Worm (Caenorhabditis elegans) whole organism, L1 larva: ENCODE data around the gene kin-36.

Experiments used
- C04F5.9 ChIP-seq: sonication (generic microtip); optimal IDR thresholded peaks from 2 replicates; lab custom pipeline; 2016; ENCODE audit warnings: missing genetic modification characterization, missing compliant biosample characterization
- C34B4.2 ChIP-seq: sonication (generic microtip); optimal IDR thresholded peaks from 2 replicates; lab custom pipeline; 2017; ENCODE audit warnings: mild to moderate bottlenecking, missing genetic modification characterization, missing compliant biosample characterization
- aha-1 ChIP-seq: fragments of 150-350 bp; optimal IDR thresholded peaks from 2 replicates; lab custom pipeline; 2014; ENCODE audit warnings: missing biosample characterization, missing genetic modification characterization
- alr-1 ChIP-seq: fragments of 200-800 bp; sonication (Bioruptor generic); optimal IDR thresholded peaks from 2 replicates; lab custom pipeline; 2018; ENCODE audit warnings: borderline replicate concordance, mild to moderate bottlenecking, missing genetic modification characterization, missing compliant biosample characterization
- ama-1 ChIP-seq: fragments of 150-350 bp; optimal IDR thresholded peaks from 2 replicates; lab custom pipeline; 2014
- blmp-1 ChIP-seq: fragments of 150-350 bp; optimal IDR thresholded peaks from 2 replicates; lab custom pipeline; 2014; ENCODE audit warnings: missing biosample characterization, missing genetic modification characterization
- ceh-8 ChIP-seq: fragments of 200-800 bp; sonication (Bioruptor generic); optimal IDR thresholded peaks from 2 replicates; lab custom pipeline; 2018; ENCODE audit warnings: mild to moderate bottlenecking, missing genetic modification characterization, moderate library complexity, missing compliant biosample characterization
- ceh-88 ChIP-seq: fragments of 200-800 bp; sonication (Bioruptor generic); IDR thresholded peaks from 2 replicates; pipeline ENCODE4 v1.3.6; 2022; ENCODE audit warnings: missing genetic modification characterization, missing compliant biosample characterization
- ceh-90 ChIP-seq: sonication (generic microtip); optimal IDR thresholded peaks from 2 replicates; lab custom pipeline; 2016; ENCODE audit warnings: missing genetic modification characterization, missing compliant biosample characterization
- ces-1 ChIP-seq: fragments of 150-350 bp; optimal IDR thresholded peaks from 2 replicates; lab custom pipeline; 2014; ENCODE audit warnings: missing biosample characterization, missing genetic modification reagents, missing genetic modification characterization
- dpl-1 ChIP-seq, 3 experiments: fragments of 150-350 bp in 2 of 3; sonication (generic microtip) in 1 of 3; optimal IDR thresholded peaks; 2 replicates each; lab custom pipeline; 2014 to 2017; ENCODE audit warnings: missing biosample characterization in 3 of 3, missing genetic modification characterization in 3 of 3, missing genetic modification reagents in 3 of 3
- dsc-1 ChIP-seq: sonication (generic microtip); optimal IDR thresholded peaks from 2 replicates; lab custom pipeline; 2016; ENCODE audit warnings: mild to moderate bottlenecking, missing genetic modification characterization, missing compliant biosample characterization
- efl-1 ChIP-seq, 4 experiments: fragments of 150-350 bp; optimal IDR thresholded peaks in 3 of 4; peaks in 1 of 4; 1 replicate in 1 of 4; 2 replicates in 3 of 4; lab custom pipeline; 2014; ENCODE audit warnings: missing biosample characterization in 2 of 4, missing genetic modification characterization in 2 of 4, missing genetic modification reagents in 2 of 4
- egl-13 ChIP-seq: sonication (generic microtip); optimal IDR thresholded peaks from 2 replicates; lab custom pipeline; 2016; ENCODE audit warnings: missing genotype, missing genetic modification reagents, missing genetic modification characterization, missing compliant biosample characterization
- egl-27 ChIP-seq, 2 experiments: fragments of 150-350 bp in 1 of 2; sonication (generic microtip); optimal IDR thresholded peaks; 3 replicates each; lab custom pipeline; 2017 to 2018; ENCODE audit warnings: missing biosample characterization in 2 of 2, missing genetic modification characterization in 2 of 2, missing genetic modification reagents in 2 of 2
- elt-2 ChIP-seq: sonication (generic microtip); optimal IDR thresholded peaks from 2 replicates; lab custom pipeline; 2016; ENCODE audit warnings: missing genetic modification characterization, mild to moderate bottlenecking, inconsistent platforms, missing compliant biosample characterization, missing genetic modification reagents
- ets-5 ChIP-seq: fragments of 200-800 bp; sonication (Bioruptor generic); IDR thresholded peaks from 2 replicates; pipeline ENCODE4 v1.3.6; 2022; ENCODE audit warnings: missing genetic modification characterization, missing compliant biosample characterization
- fkh-4 ChIP-seq: sonication (generic microtip); optimal IDR thresholded peaks from 2 replicates; lab custom pipeline; 2016; ENCODE audit warnings: missing compliant biosample characterization, missing genetic modification characterization, borderline replicate concordance
- fos-1 ChIP-seq: fragments of 150-350 bp; optimal IDR thresholded peaks from 2 replicates; lab custom pipeline; 2014; ENCODE audit warnings: missing biosample characterization, missing genetic modification characterization
- grh-1 ChIP-seq: fragments of 200-800 bp; sonication (Bioruptor generic); IDR thresholded peaks from 2 replicates; pipeline ENCODE4 v1.3.6; 2022; ENCODE audit warnings: missing genetic modification reagents, missing genetic modification characterization, missing compliant biosample characterization
- hlh-17 ChIP-seq: fragments of 200-800 bp; sonication (Bioruptor generic); optimal IDR thresholded peaks from 2 replicates; lab custom pipeline; 2018; ENCODE audit warnings: missing genetic modification characterization, mild to moderate bottlenecking, missing compliant biosample characterization, moderate library complexity, borderline replicate concordance
- hlh-4 ChIP-seq: sonication (generic microtip); optimal IDR thresholded peaks from 2 replicates; lab custom pipeline; 2016; ENCODE audit warnings: mild to moderate bottlenecking, missing genetic modification characterization, missing compliant biosample characterization
- irx-1 ChIP-seq: sonication (generic microtip); optimal IDR thresholded peaks from 2 replicates; lab custom pipeline; 2016; ENCODE audit warnings: missing genetic modification characterization, missing compliant biosample characterization
- isw-1 ChIP-seq: fragments of 200-800 bp; sonication (Bioruptor generic); IDR thresholded peaks from 2 replicates; pipeline ENCODE4 v1.3.6; 2022; ENCODE audit warnings: missing genetic modification characterization, missing compliant biosample characterization
- lin-13 ChIP-seq: fragments of 150-350 bp; optimal IDR thresholded peaks from 2 replicates; lab custom pipeline; 2014; ENCODE audit warnings: missing biosample characterization, missing genetic modification reagents, missing genetic modification characterization
- lin-14 ChIP-seq: fragments of 200-800 bp; sonication (Bioruptor generic); optimal IDR thresholded peaks from 2 replicates; lab custom pipeline; 2018; ENCODE audit warnings: mild to moderate bottlenecking, missing genetic modification characterization, moderate library complexity, missing compliant biosample characterization
- lin-15B ChIP-seq: fragments of 150-350 bp; sonication (generic microtip); optimal IDR thresholded peaks from 3 replicates; lab custom pipeline; 2014; ENCODE audit warnings: missing biosample characterization, missing genetic modification characterization
- lin-39 ChIP-seq: fragments of 150-350 bp; optimal IDR thresholded peaks from 2 replicates; lab custom pipeline; 2014; ENCODE audit warnings: missing biosample characterization, missing genetic modification reagents, missing genetic modification characterization
- lsy-2 ChIP-seq, 2 experiments: fragments of 150-350 bp; optimal IDR thresholded peaks; 2 replicates each; lab custom pipeline; 2014; ENCODE audit warnings: missing biosample characterization in 2 of 2, missing genetic modification characterization in 2 of 2
- mab-9 ChIP-seq: fragments of 200-800 bp; sonication (Bioruptor generic); IDR thresholded peaks from 2 replicates; pipeline ENCODE4 v1.3.6; 2022; ENCODE audit warnings: missing genetic modification reagents, missing genetic modification characterization, missing compliant biosample characterization
- mep-1 ChIP-seq: fragments of 150-350 bp; optimal IDR thresholded peaks from 2 replicates; lab custom pipeline; 2014; ENCODE audit warnings: missing biosample characterization, missing genetic modification characterization
- nhr-19 ChIP-seq: fragments of 200-800 bp; sonication (Bioruptor generic); conservative IDR thresholded peaks from 2 replicates; pipeline ENCODE4 v1.3.6; 2022; ENCODE audit warnings: missing genetic modification characterization, missing compliant biosample characterization
- nhr-237 ChIP-seq: fragments of 150-350 bp; optimal IDR thresholded peaks from 2 replicates; lab custom pipeline; 2014; ENCODE audit warnings: missing biosample characterization, missing genetic modification characterization
- nhr-28 ChIP-seq: fragments of 150-350 bp; optimal IDR thresholded peaks from 2 replicates; lab custom pipeline; 2014; ENCODE audit warnings: missing biosample characterization, missing genetic modification characterization
- nhr-47 ChIP-seq: sonication (generic microtip); optimal IDR thresholded peaks from 2 replicates; lab custom pipeline; 2016; ENCODE audit warnings: mild to moderate bottlenecking, missing genetic modification characterization, moderate library complexity, missing compliant biosample characterization
- nhr-71 ChIP-seq: sonication (generic microtip); optimal IDR thresholded peaks from 2 replicates; lab custom pipeline; 2016; ENCODE audit warnings: mild to moderate bottlenecking, missing genetic modification characterization, moderate library complexity, missing compliant biosample characterization
- nhr-76 ChIP-seq: sonication (generic microtip); optimal IDR thresholded peaks from 2 replicates; lab custom pipeline; 2017; ENCODE audit warnings: missing biosample characterization, missing genetic modification characterization
- nhr-77 ChIP-seq: fragments of 150-350 bp; optimal IDR thresholded peaks from 2 replicates; lab custom pipeline; 2014; ENCODE audit warnings: missing biosample characterization, missing genetic modification characterization
- nhr-84 ChIP-seq: sonication (generic microtip); optimal IDR thresholded peaks from 2 replicates; lab custom pipeline; 2017; ENCODE audit warnings: missing biosample characterization, missing genetic modification characterization
- nhr-85 ChIP-seq: sonication (generic microtip); peaks from one replicate; lab custom pipeline; 2016; ENCODE audit warnings: missing genetic modification characterization, inconsistent platforms, missing compliant biosample characterization
- nhr-90 ChIP-seq: sonication (generic microtip); optimal IDR thresholded peaks from 2 replicates; lab custom pipeline; 2016; ENCODE audit warnings: mild to moderate bottlenecking, missing genetic modification characterization, missing compliant biosample characterization; ENCODE audit not compliant: poor library complexity
- pag-3 ChIP-seq: sonication (generic microtip); optimal IDR thresholded peaks from 2 replicates; lab custom pipeline; 2017; ENCODE audit warnings: missing genetic modification characterization, mild to moderate bottlenecking, missing compliant biosample characterization, antibody characterized with exemption, borderline replicate concordance; ENCODE audit not compliant: insufficient read depth
- pax-3 ChIP-seq: fragments of 200-800 bp; sonication (Bioruptor generic); optimal IDR thresholded peaks from 2 replicates; lab custom pipeline; 2018; ENCODE audit warnings: mild to moderate bottlenecking, missing genetic modification characterization, moderate library complexity, missing compliant biosample characterization
- rnt-1 ChIP-seq: sonication (generic microtip); optimal IDR thresholded peaks from 2 replicates; lab custom pipeline; 2016; ENCODE audit warnings: mild to moderate bottlenecking, missing genetic modification characterization, moderate library complexity, missing compliant biosample characterization
- skn-1 ChIP-seq: fragments of 150-350 bp; optimal IDR thresholded peaks from 2 replicates; lab custom pipeline; 2014; ENCODE audit warnings: missing biosample characterization, missing genetic modification characterization
- snpc-4 ChIP-seq: fragments of 150-350 bp; optimal IDR thresholded peaks from 2 replicates; lab custom pipeline; 2014; ENCODE audit warnings: missing biosample characterization, missing genetic modification characterization
- snu-23 ChIP-seq: sonication (generic microtip); optimal IDR thresholded peaks from 2 replicates; lab custom pipeline; 2016; ENCODE audit warnings: missing genetic modification characterization, missing compliant biosample characterization
- sox-4 ChIP-seq: sonication (generic microtip); optimal IDR thresholded peaks from 2 replicates; lab custom pipeline; 2016; ENCODE audit warnings: missing genetic modification characterization, missing compliant biosample characterization
- sptf-1 ChIP-seq: fragments of 150-350 bp; optimal IDR thresholded peaks from 2 replicates; lab custom pipeline; 2014; ENCODE audit warnings: missing biosample characterization, missing genetic modification characterization
- sup-37 ChIP-seq: fragments of 200-800 bp; sonication (Bioruptor generic); optimal IDR thresholded peaks from 2 replicates; lab custom pipeline; 2018; ENCODE audit warnings: mild to moderate bottlenecking, missing genetic modification characterization, missing compliant biosample characterization
- unc-130 ChIP-seq: fragments of 150-350 bp; optimal IDR thresholded peaks from 2 replicates; lab custom pipeline; 2017; ENCODE audit warnings: missing biosample characterization, missing genetic modification characterization, inconsistent platforms
- vab-15 ChIP-seq: sonication (generic microtip); optimal IDR thresholded peaks from 2 replicates; lab custom pipeline; 2017; ENCODE audit warnings: missing genotype, mild to moderate bottlenecking, missing genetic modification characterization, missing compliant biosample characterization
- xbp-1 ChIP-seq: sonication (generic microtip); optimal IDR thresholded peaks from 2 replicates; lab custom pipeline; 2016; ENCODE audit warnings: missing genetic modification characterization, missing compliant biosample characterization

Gene kin-36

ce11 chrIV:4705182-4705581, 26.4 kb downstream of the kin-36 start:
- TF ChIP-seq dpl-1 (GFP tag; optimal IDR thresholded peaks at IDR 0.05; lab: Kevin White, UChicago) (peak; percentile 14 to 41 (median 39)), lin-39 (tag; lab: Kevin White, UChicago) (no peak), C04F5.9 (no peak), hlh-17 (GFP tag; lab: Kevin White, UChicago) (no peak), nhr-77 (tag; lab: Kevin White, UChicago) (peak; percentile 57), lsy-2 (tag; optimal IDR thresholded peaks at IDR 0.05; lab: Kevin White, UChicago) (peak; percentile 42 to 72), nhr-84 (tag; lab: Kevin White, UChicago) (no peak), ets-5 (no peak), mep-1 (tag; lab: Kevin White, UChicago) (peak; percentile 56), lin-15B (tag; lab: Kevin White, UChicago) (peak; percentile 47), lin-14 (GFP tag; lab: Kevin White, UChicago) (peak; percentile 94), isw-1 (no peak), mab-9 (no peak), ces-1 (GFP tag; lab: Kevin White, UChicago) (no peak), snu-23 (GFP tag; lab: Kevin White, UChicago) (peak; percentile 75), skn-1 (tag; lab: Kevin White, UChicago) (peak; percentile 83), grh-1 (no peak), fos-1 (tag; lab: Kevin White, UChicago) (peak; percentile 24), sox-4 (tag; lab: Kevin White, UChicago) (no peak), fkh-4 (no peak), xbp-1 (tag; lab: Kevin White, UChicago) (peak; percentile 48), lin-13 (no peak), sup-37 (GFP tag; lab: Kevin White, UChicago) (no peak), aha-1 (no peak), unc-130 (tag; lab: Kevin White, UChicago) (peak; percentile 31), vab-15 (no peak), nhr-28 (tag; lab: Kevin White, UChicago) (no peak), egl-13 (no peak), efl-1 (optimal IDR thresholded peaks at IDR 0.05; lab: Kevin White, UChicago) (peak; percentile 47 to 59), efl-1 (GFP tag; optimal IDR thresholded peaks at IDR 0.05 in 1 of 2; lab: Kevin White, UChicago) (peak in 1 of 2 experiments; percentile 37), egl-27 (tag; optimal IDR thresholded peaks at IDR 0.05; lab: Kevin White, UChicago) (no peak), nhr-90 (tag; lab: Kevin White, UChicago) (peak; percentile 34), rnt-1 (tag; lab: Kevin White, UChicago) (peak; percentile 81), elt-2 (tag; lab: Kevin White, UChicago) (peak; percentile 3), ama-1 (lab: Kevin White, UChicago) (no peak), ceh-88 (GFP tag; lab: Robert Waterston, UW) (no peak), nhr-76 (tag; lab: Kevin White, UChicago) (no peak), pax-3 (no peak), sptf-1 (tag; lab: Kevin White, UChicago) (no peak), hlh-4 (tag; lab: Kevin White, UChicago) (no peak), alr-1 (tag; lab: Kevin White, UChicago) (no peak), C34B4.2 (no peak), dsc-1 (tag; lab: Kevin White, UChicago) (peak; percentile 21), ceh-8 (GFP tag; lab: Kevin White, UChicago) (no peak), nhr-237 (tag; lab: Kevin White, UChicago) (peak; percentile 29), nhr-19 (peak; percentile 54), blmp-1 (no peak), snpc-4 (no peak), nhr-85 (tag; lab: Kevin White, UChicago) (no peak), nhr-47 (tag; lab: Kevin White, UChicago) (peak; percentile 64), irx-1 (tag; lab: Kevin White, UChicago) (no peak), ceh-90 (tag; lab: Kevin White, UChicago) (no peak), pag-3 (no peak), nhr-71 (tag; lab: Kevin White, UChicago) (peak; percentile 75)
